Fruit fly (Drosophila melanogaster): ENCODE measurements around the gene Vps4.
A peak's percentile ranks its signal among the peaks of the same experiment; 100 is the strongest.

- TF ChIP-seq Hr39 (GFP tag; optimal IDR thresholded peaks at IDR 0.05) (peak; percentile 97), Eip78C (GFP tag) (peak; percentile 97), dac (GFP tag; optimal IDR thresholded peaks at IDR 0.05) (peak; percentile 87), CG7368 (GFP tag; optimal IDR thresholded peaks at IDR 0.05) (peak; percentile 79), ss (GFP tag; optimal IDR thresholded peaks at IDR 0.05) (peak; percentile 54 to 80), eg (GFP tag; IDR thresholded peaks at IDR 0.05) (peak; percentile 97)
These were observed 27.1 kb upstream of the Vps4 start for dm6 chrX:17880269-17880889.

All from whole organism, prepupa.